In genomic region chr3L:1368201-1368617, dm6 we compare ENCODE assay signal across 5 fruit fly cellular contexts.
TF ChIP-seq lines count a peak whose summit lies in the region.

No protein-coding gene starts in this region.

- no peak for TF ChIP-seq CTCF in whole organism, embryonic (GFP tag; optimal IDR thresholded peaks at IDR 0.05; lab: Kevin White, UChicago)

TF ChIP-seq in whole organism, adult, 20 proteins besides CTCF, POLR2A, EP300 and RAD21:
- TF ChIP-seq Mnt (GFP tag; optimal IDR thresholded peaks at IDR 0.05; lab: Kevin White, UChicago) (no peak), pad (GFP tag; optimal IDR thresholded peaks at IDR 0.05; lab: Kevin White, UChicago) (peak; percentile 63)
TF ChIP-seq in whole organism, adult: peak in this region for 1.

TF ChIP-seq in whole organism, embryonic, 481 proteins besides CTCF, POLR2A, EP300 and RAD21 (continues in another document):
- TF ChIP-seq H2.0 (GFP tag; IDR thresholded peaks at IDR 0.05; lab: Robert Waterston, UW) (peak; percentile 85), CG17802 (tag; optimal IDR thresholded peaks at IDR 0.05; lab: Kevin White, UChicago) (peak; percentile 46), tap (tag; optimal IDR thresholded peaks at IDR 0.05; lab: Kevin White, UChicago) (peak; percentile 68), insv (GFP tag; optimal IDR thresholded peaks at IDR 0.05; lab: Kevin White, UChicago) (no peak), salm (tag; optimal IDR thresholded peaks at IDR 0.05; lab: Kevin White, UChicago) (peak; percentile 12), CG7786 (GFP tag; optimal IDR thresholded peaks at IDR 0.05; lab: Kevin White, UChicago) (peak; percentile 66), ind (GFP tag; optimal IDR thresholded peaks at IDR 0.05; lab: Kevin White, UChicago) (peak; percentile 76), CG12155 (GFP tag; optimal IDR thresholded peaks at IDR 0.05; lab: Kevin White, UChicago) (peak; percentile 66), Hmx (GFP tag; optimal IDR thresholded peaks at IDR 0.05; lab: Kevin White, UChicago) (no peak), peb (GFP tag; IDR thresholded peaks at IDR 0.05; lab: Robert Waterston, UW) (peak; percentile 80), CG9609 (GFP tag; optimal IDR thresholded peaks at IDR 0.05; lab: Kevin White, UChicago) (peak; percentile 74), CG2199 (GFP tag; IDR thresholded peaks at IDR 0.05; lab: Robert Waterston, UW) (peak; percentile 70; the same call in 2 of the 3 replicates), E2f1 (GFP tag; IDR thresholded peaks at IDR 0.05; lab: Robert Waterston, UW) (peak; percentile 87), CG16863 (GFP tag; optimal IDR thresholded peaks at IDR 0.05; lab: Kevin White, UChicago) (peak; percentile 61), Scr (GFP tag; IDR thresholded peaks at IDR 0.05; lab: Robert Waterston, UW; ENCODE audit: partially characterized antibody) (no peak), bsh (GFP tag; optimal IDR thresholded peaks at IDR 0.05; lab: Kevin White, UChicago) (peak in 1 of 2 experiments; percentile 78), lbe (GFP tag; optimal IDR thresholded peaks at IDR 0.05; lab: Kevin White, UChicago) (peak; percentile 74), Drgx (GFP tag; IDR thresholded peaks at IDR 0.05; lab: Robert Waterston, UW) (peak; percentile 51), Lhr (GFP tag; optimal IDR thresholded peaks at IDR 0.05; lab: Kevin White, UChicago) (peak; percentile 9), CG18262 (tag; optimal IDR thresholded peaks at IDR 0.05; lab: Kevin White, UChicago) (peak; percentile 83), CG3163 (GFP tag; optimal IDR thresholded peaks at IDR 0.05; lab: Kevin White, UChicago) (peak; percentile 29), ara (GFP tag; IDR thresholded peaks at IDR 0.05; lab: Robert Waterston, UW) (peak; percentile 94)

TF ChIP-seq in whole organism, prepupa, 60 proteins besides CTCF, POLR2A, EP300 and RAD21 (continues in another document):
- no peak for TF ChIP-seq Hr38 (GFP tag; optimal IDR thresholded peaks at IDR 0.05; lab: Kevin White, UChicago)
- TF ChIP-seq OdsH (GFP tag; optimal IDR thresholded peaks at IDR 0.05; lab: Kevin White, UChicago) = peak; percentile 73
- TF ChIP-seq Eip78C (GFP tag; lab: Kevin White, UChicago) = peak; percentile 94
- no peak for TF ChIP-seq CG16779 (tag; optimal IDR thresholded peaks at IDR 0.05; lab: Kevin White, UChicago)
- TF ChIP-seq fd85E (GFP tag; optimal IDR thresholded peaks at IDR 0.05; lab: Kevin White, UChicago) = no peak
- TF ChIP-seq acj6 (GFP tag; optimal IDR thresholded peaks at IDR 0.05; lab: Kevin White, UChicago) = peak; percentile 75
- peak; percentile 62 for TF ChIP-seq Sox14 (GFP tag; optimal IDR thresholded peaks at IDR 0.05; lab: Kevin White, UChicago)
- peak; percentile 83 for TF ChIP-seq esn (GFP tag; optimal IDR thresholded peaks at IDR 0.05; lab: Kevin White, UChicago)
- peak; percentile 71 for TF ChIP-seq vri (GFP tag; optimal IDR thresholded peaks at IDR 0.05; lab: Kevin White, UChicago)
- TF ChIP-seq Met (GFP tag; optimal IDR thresholded peaks at IDR 0.05; lab: Kevin White, UChicago) = peak; percentile 83
- peak; percentile 89 for TF ChIP-seq CG31627 (GFP tag; optimal IDR thresholded peaks at IDR 0.05; lab: Kevin White, UChicago)
- peak; percentile 74 for TF ChIP-seq CG8632 (GFP tag; optimal IDR thresholded peaks at IDR 0.05; lab: Kevin White, UChicago)
- no peak for TF ChIP-seq salr (GFP tag; optimal IDR thresholded peaks at IDR 0.05; lab: Kevin White, UChicago)
- TF ChIP-seq CG1621 (tag; optimal IDR thresholded peaks at IDR 0.05; lab: Kevin White, UChicago) = peak; percentile 1
- no peak for TF ChIP-seq dac (GFP tag; optimal IDR thresholded peaks at IDR 0.05; lab: Kevin White, UChicago)
- TF ChIP-seq CG7368 (GFP tag; optimal IDR thresholded peaks at IDR 0.05; lab: Kevin White, UChicago) = peak; percentile 61
- peak; percentile 76 for TF ChIP-seq Ets21C (GFP tag; optimal IDR thresholded peaks at IDR 0.05; lab: Kevin White, UChicago)
- peak; percentile 67 for TF ChIP-seq Eip75B (GFP tag; optimal IDR thresholded peaks at IDR 0.05; lab: Kevin White, UChicago)
- peak; percentile 34 for TF ChIP-seq CG11762 (GFP tag; optimal IDR thresholded peaks at IDR 0.05; lab: Kevin White, UChicago; ENCODE audit: insufficient read depth)
- TF ChIP-seq CG8319 (GFP tag; optimal IDR thresholded peaks at IDR 0.05; lab: Kevin White, UChicago) = peak; percentile 72
- TF ChIP-seq Hr39 (GFP tag; optimal IDR thresholded peaks at IDR 0.05; lab: Kevin White, UChicago) = peak; percentile 89
- peak; percentile 29 for TF ChIP-seq Ets96B (tag; optimal IDR thresholded peaks at IDR 0.05; lab: Kevin White, UChicago)
- TF ChIP-seq topi (GFP tag; optimal IDR thresholded peaks at IDR 0.05; lab: Kevin White, UChicago) = peak; percentile 83

TF ChIP-seq in whole organism, pupa, 21 proteins besides CTCF, POLR2A, EP300 and RAD21:
- no peak for TF ChIP-seq CG12605 (GFP tag; IDR thresholded peaks at IDR 0.05; lab: Robert Waterston, UW)
- peak; percentile 53; the same call in 1 of the 2 replicates for TF ChIP-seq rn (GFP tag; IDR thresholded peaks at IDR 0.05; lab: Robert Waterston, UW)
- TF ChIP-seq CG14655 (GFP tag; optimal IDR thresholded peaks at IDR 0.05; lab: Kevin White, UChicago) = no peak
- TF ChIP-seq CG15710 (tag; optimal IDR thresholded peaks at IDR 0.05; lab: Kevin White, UChicago) = peak; percentile 53
- TF ChIP-seq D1 (tag; optimal IDR thresholded peaks at IDR 0.05; lab: Kevin White, UChicago) = no peak
- TF ChIP-seq CG4496 (GFP tag; IDR thresholded peaks at IDR 0.05; lab: Robert Waterston, UW) = peak; percentile 69
- peak; percentile 35 for TF ChIP-seq Pif1B (GFP tag; optimal IDR thresholded peaks at IDR 0.05; lab: Kevin White, UChicago)
- TF ChIP-seq Pif1A (GFP tag; optimal IDR thresholded peaks at IDR 0.05; lab: Kevin White, UChicago) = peak; percentile 73
- peak; percentile 45 for TF ChIP-seq Ets98B (GFP tag; IDR thresholded peaks at IDR 0.05; lab: Robert Waterston, UW)
- TF ChIP-seq Snoo (tag; optimal IDR thresholded peaks at IDR 0.05; lab: Kevin White, UChicago) = peak; percentile 85
- TF ChIP-seq CG8301 (tag; optimal IDR thresholded peaks at IDR 0.05; lab: Kevin White, UChicago) = peak; percentile 11
- peak; percentile 79 for TF ChIP-seq fd96Ca (GFP tag; IDR thresholded peaks at IDR 0.05; lab: Robert Waterston, UW)
- peak; percentile 20 for TF ChIP-seq CG17806 (tag; optimal IDR thresholded peaks at IDR 0.05; lab: Kevin White, UChicago)
- no peak for TF ChIP-seq EcR (GFP tag; optimal IDR thresholded peaks at IDR 0.05; lab: Kevin White, UChicago)
- TF ChIP-seq CG8159 (tag; optimal IDR thresholded peaks at IDR 0.05; lab: Kevin White, UChicago) = peak; percentile 38
- 0 out of 2 replicates have a peak, but pooled peaks have one; percentile 35 for TF ChIP-seq CG10348 (GFP tag; IDR thresholded peaks at IDR 0.05; lab: Robert Waterston, UW)
- TF ChIP-seq CG32121 (GFP tag; IDR thresholded peaks at IDR 0.05; lab: Robert Waterston, UW) = peak; percentile 25; the same call in 1 of the 2 replicates
- peak; percentile 34 for TF ChIP-seq gl (tag; optimal IDR thresholded peaks at IDR 0.05; lab: Kevin White, UChicago)
- TF ChIP-seq CG9948 (tag; optimal IDR thresholded peaks at IDR 0.05; lab: Kevin White, UChicago) = peak; percentile 42

TF ChIP-seq in whole organism, wandering third instar larva, 38 proteins besides CTCF, POLR2A, EP300 and RAD21 (continues in another document):
- TF ChIP-seq sage (GFP tag; optimal IDR thresholded peaks at IDR 0.05; lab: Kevin White, UChicago) (peak; percentile 18), pan (optimal IDR thresholded peaks at IDR 0.05; lab: Kevin White, UChicago) (no peak), GATAd (GFP tag; optimal IDR thresholded peaks at IDR 0.05; lab: Kevin White, UChicago) (no peak), Jra (GFP tag; optimal IDR thresholded peaks at IDR 0.05; lab: Kevin White, UChicago) (peak; percentile 25), sv (GFP tag; optimal IDR thresholded peaks at IDR 0.05; lab: Kevin White, UChicago) (peak; percentile 67), HLH106 (tag; optimal IDR thresholded peaks at IDR 0.05; lab: Kevin White, UChicago) (peak; percentile 86), CG32264 (GFP tag; optimal IDR thresholded peaks at IDR 0.05; lab: Kevin White, UChicago) (peak; percentile 58), ey (GFP tag; optimal IDR thresholded peaks at IDR 0.05; lab: Kevin White, UChicago) (peak; percentile 85), Rel (GFP tag; optimal IDR thresholded peaks at IDR 0.05; lab: Kevin White, UChicago) (no peak), Rel (tag; optimal IDR thresholded peaks at IDR 0.05; lab: Kevin White, UChicago) (peak; percentile 68), jim (GFP tag; optimal IDR thresholded peaks at IDR 0.05; lab: Kevin White, UChicago) (peak; percentile 14), Vsx2 (GFP tag; optimal IDR thresholded peaks at IDR 0.05; lab: Kevin White, UChicago; ENCODE audit: partially characterized antibody) (no peak), Mio (GFP tag; optimal IDR thresholded peaks at IDR 0.05; lab: Kevin White, UChicago) (no peak), brk (GFP tag; optimal IDR thresholded peaks at IDR 0.05; lab: Kevin White, UChicago) (peak; percentile 12), lola (GFP tag; optimal IDR thresholded peaks at IDR 0.05; lab: Kevin White, UChicago) (no peak), woc (GFP tag; optimal IDR thresholded peaks at IDR 0.05; lab: Kevin White, UChicago) (peak; percentile 68), dmrt93B (GFP tag; optimal IDR thresholded peaks at IDR 0.05; lab: Kevin White, UChicago) (peak; percentile 73), Dif (GFP tag; optimal IDR thresholded peaks at IDR 0.05; lab: Kevin White, UChicago; ENCODE audit: partially characterized antibody) (no peak), CrebA (GFP tag; optimal IDR thresholded peaks at IDR 0.05; lab: Kevin White, UChicago; ENCODE audit: borderline replicate concordance) (no peak), foxo (GFP tag; optimal IDR thresholded peaks at IDR 0.05; lab: Kevin White, UChicago) (peak in 1 of 2 experiments; percentile 89), dsf (GFP tag; optimal IDR thresholded peaks at IDR 0.05; lab: Kevin White, UChicago; ENCODE audit: borderline replicate concordance) (no peak), Abd-B (GFP tag; optimal IDR thresholded peaks at IDR 0.05; lab: Kevin White, UChicago) (no peak), Sp1 (GFP tag; optimal IDR thresholded peaks at IDR 0.05; lab: Kevin White, UChicago) (peak; percentile 67), rgr (GFP tag; optimal IDR thresholded peaks at IDR 0.05; lab: Kevin White, UChicago) (peak; percentile 86), fru (GFP tag; optimal IDR thresholded peaks at IDR 0.05; lab: Kevin White, UChicago) (peak; percentile 83), Hr78 (GFP tag; optimal IDR thresholded peaks at IDR 0.05; lab: Kevin White, UChicago) (no peak), Dfd (GFP tag; optimal IDR thresholded peaks at IDR 0.05; lab: Kevin White, UChicago) (no peak), dl (GFP tag; optimal IDR thresholded peaks at IDR 0.05; lab: Kevin White, UChicago; ENCODE audit: insufficient read depth in 1 of 2, partially characterized antibody in 2 of 2) (no peak), br (GFP tag; optimal IDR thresholded peaks at IDR 0.05; lab: Kevin White, UChicago) (peak; percentile 80), Hr83 (GFP tag; optimal IDR thresholded peaks at IDR 0.05; lab: Kevin White, UChicago; ENCODE audit: poor library complexity, severe bottlenecking) (peak; percentile 62), Hnf4 (GFP tag; optimal IDR thresholded peaks at IDR 0.05; lab: Kevin White, UChicago) (peak; percentile 73)
